Fruit fly (Drosophila melanogaster): Measurements from ENCODE around the gene CG44040.

dm6 chr3R:15347822-15348221, 27.6 kb downstream of the CG44040 start, which contains the start of the genes CG42726 and CG42727:
- no peak for TF ChIP-seq CG8478 (optimal IDR thresholded peaks at IDR 0.05)
- TF ChIP-seq CTCF (optimal IDR thresholded peaks at IDR 0.05): no peak

Measured in S2 (cell line).